Fruit fly (Drosophila melanogaster) S2 (cell line): Measurements from ENCODE around the gene CG7376.

Source experiments
- CG8478 ChIP-seq: fragments of >200 bp; optimal IDR thresholded peaks from 2 replicates; lab custom pipeline; 2018
- CTCF ChIP-seq, 2 experiments: fragments of >200 bp; optimal IDR thresholded peaks; 2 replicates each; lab custom pipeline; 2018

DNA sequence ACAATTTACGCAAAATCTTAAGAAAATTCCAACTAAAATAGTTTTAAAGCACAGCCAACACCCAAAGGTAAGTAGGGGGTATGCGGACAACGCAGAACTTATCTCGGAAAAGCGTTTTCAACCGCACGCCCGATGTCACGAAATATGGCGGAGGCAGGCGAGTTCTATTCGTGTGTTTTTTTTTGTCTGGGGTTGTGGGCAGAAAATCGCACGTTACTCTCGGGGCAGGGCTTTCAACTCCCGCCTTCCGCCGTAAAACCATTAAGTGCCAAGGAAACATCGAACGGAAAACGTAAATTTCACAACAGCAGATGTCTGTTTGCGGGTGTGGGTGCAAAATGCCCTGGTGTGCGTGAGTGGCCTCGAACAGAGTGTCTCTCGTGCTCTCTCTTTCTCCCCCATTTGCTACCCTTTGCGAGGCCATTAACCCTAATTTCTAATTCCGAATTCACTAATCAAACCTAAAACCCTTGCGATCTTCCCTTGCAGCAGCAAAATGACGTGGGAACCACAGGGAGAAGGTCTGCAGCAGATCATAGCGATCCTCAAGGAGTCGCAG lies 19.6 kb downstream of the CG7376 start:
- TF ChIP-seq CTCF (optimal IDR thresholded peaks at IDR 0.05; lab: Kevin White, UChicago) = no peak
- TF ChIP-seq CG8478 (lab: Kevin White, UChicago) = no peak
